Fruit fly (Drosophila melanogaster) whole organism, wandering third instar larva: Measurements from ENCODE around the gene haf.

ENCODE experiments used
- CG32264 ChIP-seq: fragments of 200-800 bp; sonication (Bioruptor generic); optimal IDR thresholded peaks from 2 replicates; lab custom pipeline; 2016; ENCODE audit warnings: missing biosample characterization, missing genetic modification characterization
- Dfd ChIP-seq: fragments of >200 bp; optimal IDR thresholded peaks from 2 replicates; lab custom pipeline; 2017; ENCODE audit warnings: missing biosample characterization, missing genetic modification characterization
- Dif ChIP-seq: fragments of 200-275, 200-300 bp; sonication (Bioruptor generic); optimal IDR thresholded peaks from 2 replicates; lab custom pipeline; 2018; ENCODE audit warnings: missing biosample characterization, missing genetic modification characterization; ENCODE audit not compliant: partially characterized antibody
- HLH106 ChIP-seq: fragments of 200-800 bp; optimal IDR thresholded peaks from 3 replicates; lab custom pipeline; 2019; ENCODE audit warnings: missing biosample characterization, mild to moderate bottlenecking, missing genetic modification characterization, moderate library complexity
- Hr78 ChIP-seq: fragments of >200 bp; optimal IDR thresholded peaks from 2 replicates; lab custom pipeline; 2017; ENCODE audit warnings: missing biosample characterization, missing genetic modification characterization
- Hr83 ChIP-seq: fragments of 200-300 bp; sonication (Bioruptor generic); optimal IDR thresholded peaks from 2 replicates; lab custom pipeline; 2016; ENCODE audit warnings: missing biosample characterization, mild to moderate bottlenecking, missing genetic modification characterization, moderate library complexity; ENCODE audit not compliant: poor library complexity, severe bottlenecking
- Jra ChIP-seq: sonication (Bioruptor generic); optimal IDR thresholded peaks from 2 replicates; lab custom pipeline; 2016; ENCODE audit warnings: missing biosample characterization, missing genetic modification characterization
- Mio ChIP-seq: sonication (Bioruptor generic); optimal IDR thresholded peaks from 2 replicates; lab custom pipeline; 2016; ENCODE audit warnings: missing biosample characterization, missing genetic modification characterization
- Myc ChIP-seq: fragments of >200 bp; optimal IDR thresholded peaks from 2 replicates; lab custom pipeline; 2017
- OdsH ChIP-seq: fragments of 200-800 bp; sonication (Bioruptor generic); optimal IDR thresholded peaks from 2 replicates; lab custom pipeline; 2016; ENCODE audit warnings: missing biosample characterization, mild to moderate bottlenecking, missing genetic modification characterization
- Rel ChIP-seq, 2 experiments: fragments of 200-800 bp; sonication (Bioruptor generic) in 1 of 2; optimal IDR thresholded peaks; 2 replicates in 1 of 2; 3 replicates in 1 of 2; lab custom pipeline; 2016 to 2019; ENCODE audit warnings: mild to moderate bottlenecking in 2 of 2, missing biosample characterization in 2 of 2, missing genetic modification characterization in 2 of 2, moderate library complexity in 1 of 2
- Sp1 ChIP-seq: fragments of 200-800 bp; sonication (Bioruptor generic); optimal IDR thresholded peaks from 3 replicates; lab custom pipeline; 2019; ENCODE audit warnings: missing biosample characterization, mild to moderate bottlenecking, missing genetic modification characterization, moderate library complexity
- Vsx2 ChIP-seq: fragments of 200-300, 225-300 bp; sonication (Bioruptor generic); optimal IDR thresholded peaks from 2 replicates; lab custom pipeline; 2018; ENCODE audit warnings: missing biosample characterization, missing genetic modification characterization; ENCODE audit not compliant: partially characterized antibody
- br ChIP-seq: fragments of 200-800 bp; sonication (Bioruptor generic); optimal IDR thresholded peaks from 2 replicates; lab custom pipeline; 2016; ENCODE audit warnings: missing biosample characterization, missing genetic modification characterization
- brk ChIP-seq: fragments of 200-800 bp; sonication (Bioruptor generic); optimal IDR thresholded peaks from 2 replicates; lab custom pipeline; 2016; ENCODE audit warnings: missing biosample characterization, mild to moderate bottlenecking, missing genetic modification characterization
- dmrt93B ChIP-seq: fragments of 200-800 bp; sonication (Bioruptor generic); optimal IDR thresholded peaks from 2 replicates; lab custom pipeline; 2018; ENCODE audit warnings: missing biosample characterization, mild to moderate bottlenecking, missing genetic modification characterization
- dsf ChIP-seq: sonication (Bioruptor generic); optimal IDR thresholded peaks from 2 replicates; lab custom pipeline; 2016; ENCODE audit warnings: missing biosample characterization, missing genetic modification characterization, borderline replicate concordance
- foxo ChIP-seq, 2 experiments: fragments of 200-800 bp; sonication (Bioruptor generic); optimal IDR thresholded peaks; 2 replicates in 1 of 2; 3 replicates in 1 of 2; lab custom pipeline; 2016 to 2017; ENCODE audit warnings: missing biosample characterization in 2 of 2, missing genetic modification characterization in 2 of 2
- h ChIP-seq: fragments of 200-800 bp; sonication (Bioruptor generic); optimal IDR thresholded peaks from 3 replicates; lab custom pipeline; 2016; ENCODE audit warnings: missing biosample characterization, mild to moderate bottlenecking, missing genetic modification characterization
- jim ChIP-seq: fragments of 175-275, 200-325 bp; sonication (Bioruptor generic); optimal IDR thresholded peaks from 2 replicates; lab custom pipeline; 2016; ENCODE audit warnings: missing biosample characterization, mild to moderate bottlenecking, missing genetic modification characterization
- lola ChIP-seq: fragments of >200 bp; optimal IDR thresholded peaks from 2 replicates; lab custom pipeline; 2017; ENCODE audit warnings: missing biosample characterization, missing genetic modification characterization
- psq ChIP-seq: fragments of 200-800 bp; sonication (Bioruptor generic); optimal IDR thresholded peaks from 3 replicates; lab custom pipeline; 2017; ENCODE audit warnings: missing biosample characterization, mild to moderate bottlenecking, missing genetic modification characterization, moderate library complexity
- sage ChIP-seq: fragments of 200-800 bp; sonication (Bioruptor generic); optimal IDR thresholded peaks from 2 replicates; lab custom pipeline; 2016; ENCODE audit warnings: missing biosample characterization, mild to moderate bottlenecking, missing genetic modification characterization
- sv ChIP-seq: fragments of 200-800 bp; sonication (Bioruptor generic); optimal IDR thresholded peaks from 3 replicates; lab custom pipeline; 2016; ENCODE audit warnings: missing biosample characterization, missing genetic modification characterization
- tai ChIP-seq: sonication (Bioruptor generic); optimal IDR thresholded peaks from 2 replicates; lab custom pipeline; 2016; ENCODE audit warnings: missing biosample characterization, missing genetic modification characterization
- usp ChIP-seq: fragments of >200 bp; optimal IDR thresholded peaks from 2 replicates; lab custom pipeline; 2017; ENCODE audit warnings: missing biosample characterization, missing genetic modification characterization
- woc ChIP-seq: sonication (Bioruptor generic); optimal IDR thresholded peaks from 2 replicates; lab custom pipeline; 2016; ENCODE audit warnings: missing biosample characterization, mild to moderate bottlenecking, missing genetic modification characterization

The haf gene

DNA sequence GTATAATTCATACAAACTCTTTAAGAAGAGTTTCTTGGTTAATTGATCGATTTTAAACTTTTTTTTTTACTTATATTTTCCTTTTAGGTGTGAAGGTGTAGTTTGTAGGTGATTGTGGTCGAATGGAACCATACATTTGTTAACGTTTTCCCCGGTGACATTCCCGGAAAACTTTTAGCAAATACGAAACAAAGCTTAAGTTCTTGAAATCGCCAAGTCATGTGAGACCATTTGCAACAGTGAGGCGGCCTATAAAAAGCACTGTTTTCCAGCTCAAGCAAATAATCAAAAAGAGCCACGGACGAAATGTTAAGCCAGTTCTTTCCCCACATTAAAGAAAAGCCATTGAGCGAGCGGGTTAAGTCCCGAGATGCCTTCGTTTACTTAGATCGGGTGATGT, 32.5 kb upstream of the haf start, which contains the start of gene Or22b:
TSS of gene Or22b (plus strand) at position 301 of the 400 bp plus-strand sequence.
- TF ChIP-seq HLH106 (tag; lab: Kevin White, UChicago) (no peak), Dfd (GFP tag; lab: Kevin White, UChicago) (no peak), sage (GFP tag; lab: Kevin White, UChicago) (no peak), Vsx2 (GFP tag; lab: Kevin White, UChicago) (no peak), Jra (GFP tag; lab: Kevin White, UChicago) (no peak), foxo (GFP tag; optimal IDR thresholded peaks at IDR 0.05; lab: Kevin White, UChicago) (no peak), woc (GFP tag; lab: Kevin White, UChicago) (no peak), tai (no peak)

DNA sequence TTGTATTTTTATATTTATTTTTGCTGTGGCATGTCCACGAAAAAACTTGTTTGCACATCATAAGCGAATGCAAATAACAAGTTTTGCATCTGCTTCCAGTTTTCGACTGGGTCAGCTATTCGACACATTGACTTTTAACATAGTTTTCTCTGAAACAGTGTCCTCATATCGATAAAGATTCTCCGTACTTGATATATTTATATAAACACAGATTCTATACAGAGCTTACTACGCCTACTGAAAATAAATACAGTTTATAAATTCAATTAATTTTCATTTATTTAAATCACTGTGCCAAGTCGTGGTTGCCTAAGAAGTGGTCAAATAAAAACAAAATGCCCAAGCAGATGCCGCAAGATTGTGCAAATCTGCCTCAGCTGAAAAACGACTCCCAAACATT, 19.7 kb upstream of the haf start:
- TF ChIP-seq sage (GFP tag; lab: Kevin White, UChicago) (no peak), jim (GFP tag; lab: Kevin White, UChicago) (no peak), dmrt93B (GFP tag; lab: Kevin White, UChicago) (no peak), woc (GFP tag; lab: Kevin White, UChicago) (no peak), Vsx2 (GFP tag; lab: Kevin White, UChicago) (no peak), Hr78 (GFP tag; lab: Kevin White, UChicago) (no peak), CG32264 (GFP tag; lab: Kevin White, UChicago) (no peak), Dfd (GFP tag; lab: Kevin White, UChicago) (no peak), Mio (no peak), usp (GFP tag; lab: Kevin White, UChicago) (no peak), dsf (GFP tag; lab: Kevin White, UChicago) (no peak), lola (no peak), br (GFP tag; lab: Kevin White, UChicago) (no peak), brk (GFP tag; lab: Kevin White, UChicago) (no peak), foxo (GFP tag; optimal IDR thresholded peaks at IDR 0.05; lab: Kevin White, UChicago) (no peak), Sp1 (GFP tag; lab: Kevin White, UChicago) (no peak), sv (GFP tag; lab: Kevin White, UChicago) (no peak)

DNA sequence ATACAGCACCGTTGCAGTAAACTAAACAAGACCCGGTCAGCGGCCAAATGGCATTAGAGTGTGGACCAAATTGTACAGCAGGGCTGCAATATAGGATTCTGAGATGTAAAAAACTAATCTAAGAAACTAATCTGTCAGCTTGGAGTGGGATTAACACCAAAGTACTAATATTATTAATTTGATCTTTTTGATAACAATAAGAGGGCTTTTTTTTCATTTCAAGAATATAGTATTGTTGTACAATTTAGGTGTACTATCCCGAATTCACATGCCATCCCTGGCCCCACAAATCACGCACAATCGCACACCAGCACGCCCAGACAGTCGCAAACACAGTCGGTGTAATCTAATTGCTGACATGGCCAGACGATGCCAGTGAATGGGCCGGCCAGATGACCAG, 16.8 kb upstream of the haf start:
- TF ChIP-seq Rel (GFP tag; optimal IDR thresholded peaks at IDR 0.05; lab: Kevin White, UChicago), result no peak
- TF ChIP-seq Rel (tag; optimal IDR thresholded peaks at IDR 0.05; lab: Kevin White, UChicago), result no peak
- TF ChIP-seq foxo (GFP tag; optimal IDR thresholded peaks at IDR 0.05; lab: Kevin White, UChicago), result peak in 1 of 2 experiments; percentile 7

DNA sequence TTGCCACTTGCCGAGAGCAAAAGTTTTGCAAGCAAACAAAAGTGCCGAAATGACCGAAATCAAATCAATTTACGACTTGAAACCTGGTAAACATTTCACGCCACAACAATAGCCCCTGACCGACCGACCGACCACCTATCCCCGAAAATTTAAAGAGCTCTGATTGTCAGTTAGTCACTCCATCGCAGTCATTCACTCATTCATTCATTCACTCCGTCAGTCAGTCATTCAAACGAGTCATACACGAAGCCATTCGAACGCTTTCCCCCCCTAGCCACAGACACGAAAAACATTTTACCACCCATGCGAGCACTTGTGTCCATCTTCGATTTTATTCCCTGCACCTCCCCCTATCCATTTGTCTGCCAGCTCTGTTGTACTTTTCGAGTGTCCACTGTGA, 7.1 kb upstream of the haf start:
- TF ChIP-seq woc (GFP tag; lab: Kevin White, UChicago) (no peak), Hr83 (GFP tag; lab: Kevin White, UChicago) (no peak), sv (GFP tag; lab: Kevin White, UChicago) (no peak), Myc (lab: Kevin White, UChicago) (no peak), Dfd (GFP tag; lab: Kevin White, UChicago) (no peak), tai (no peak), lola (no peak), OdsH (GFP tag; lab: Kevin White, UChicago) (no peak), HLH106 (tag; lab: Kevin White, UChicago) (no peak), Dif (GFP tag; lab: Kevin White, UChicago) (no peak), Sp1 (GFP tag; lab: Kevin White, UChicago) (no peak), psq (no peak), h (GFP tag; lab: Kevin White, UChicago) (no peak)
- TF ChIP-seq, all 38 proteins: peak for 0

DNA sequence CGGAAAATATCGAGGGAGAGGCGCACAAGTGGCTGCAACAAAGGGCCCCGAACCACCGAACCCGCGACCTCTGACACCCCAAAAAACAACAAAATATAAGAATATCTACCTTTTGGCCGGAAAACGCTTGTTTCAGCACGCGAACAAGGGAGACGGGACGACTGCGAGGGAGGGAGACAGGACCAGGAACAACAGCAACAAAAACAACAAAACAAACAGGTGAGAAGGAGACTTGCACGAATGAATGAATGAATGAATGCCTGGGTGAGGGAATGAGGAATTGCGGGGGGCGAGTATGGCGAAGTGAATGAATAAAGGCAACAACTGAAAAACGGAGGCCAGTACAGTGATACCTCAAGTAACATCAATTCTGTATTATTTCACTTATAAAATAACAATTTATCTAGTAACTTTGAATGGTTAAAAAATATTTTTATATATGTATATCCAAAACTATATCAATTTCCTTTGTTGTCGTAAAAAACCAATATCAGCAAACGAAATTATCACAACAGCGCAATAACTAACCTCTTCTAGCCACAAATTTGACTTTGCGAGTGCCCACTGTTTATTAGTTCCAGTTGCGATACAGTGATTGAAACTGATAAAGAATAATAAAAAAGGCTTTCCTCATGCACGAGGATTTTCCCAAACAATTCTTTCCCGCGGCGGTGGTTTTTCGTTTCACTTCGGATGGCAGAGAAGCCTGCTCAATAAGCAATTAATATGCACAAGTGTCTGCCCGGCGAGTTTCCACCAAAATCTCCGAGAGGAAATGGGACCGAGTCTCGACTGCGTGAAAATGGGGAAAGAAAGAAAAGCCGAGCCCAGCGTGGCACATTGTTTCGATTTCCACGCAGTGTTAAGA, 2.0 kb downstream of the haf start:
- TF ChIP-seq foxo (GFP tag; optimal IDR thresholded peaks at IDR 0.05; lab: Kevin White, UChicago), result peak in 1 of 2 experiments; percentile 13
- TF ChIP-seq psq, result peak; percentile 6
- TF ChIP-seq Vsx2 (GFP tag; lab: Kevin White, UChicago), result peak; percentile 37
- no peak for TF ChIP-seq Dif (GFP tag; lab: Kevin White, UChicago)
- no peak for TF ChIP-seq lola
- TF ChIP-seq, all 38 proteins: peak for 3
